Worm (Caenorhabditis elegans) whole organism, L1 larva: ENCODE data around the gene str-225.

Source experiments
- ets-5 ChIP-seq: fragments of 200-800 bp; sonication (Bioruptor generic); IDR thresholded peaks from 2 replicates; pipeline ENCODE4 v1.3.6; 2022; ENCODE audit warnings: missing genetic modification characterization, missing compliant biosample characterization
- nhr-11 ChIP-seq: fragments of 150-350 bp; optimal IDR thresholded peaks from 2 replicates; lab custom pipeline; 2014; ENCODE audit warnings: missing biosample characterization, missing genetic modification characterization
- nhr-12 ChIP-seq: sonication (generic microtip); optimal IDR thresholded peaks from 2 replicates; lab custom pipeline; 2017; ENCODE audit warnings: missing biosample characterization, missing genetic modification characterization
- nhr-90 ChIP-seq: sonication (generic microtip); optimal IDR thresholded peaks from 2 replicates; lab custom pipeline; 2016; ENCODE audit warnings: mild to moderate bottlenecking, missing genetic modification characterization, missing compliant biosample characterization; ENCODE audit not compliant: poor library complexity
- ztf-4 ChIP-seq: fragments of 150-350 bp; optimal IDR thresholded peaks from 2 replicates; lab custom pipeline; 2014; ENCODE audit warnings: missing biosample characterization, missing genetic modification characterization

DNA sequence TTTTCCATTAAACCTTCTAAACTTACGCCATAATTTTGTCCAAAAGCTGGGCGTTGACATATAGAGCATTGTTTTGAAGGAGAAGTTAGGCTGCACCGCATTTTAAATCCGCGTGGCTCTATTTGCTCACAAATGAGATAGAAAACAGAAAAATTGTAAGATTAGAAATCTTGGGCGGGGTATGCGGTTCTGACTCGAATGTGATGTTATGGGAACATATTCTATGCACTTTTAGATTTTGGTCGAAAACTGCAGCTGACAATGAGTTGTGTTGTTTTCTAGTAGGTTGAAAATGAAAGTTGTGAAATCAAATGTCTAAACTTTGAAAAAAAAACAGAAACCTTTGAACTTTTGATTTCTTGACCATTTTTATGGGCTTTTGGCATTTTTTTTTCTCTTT, 35.7 kb downstream of the str-225 start, which contains the start of gene nhr-222:
- TF ChIP-seq nhr-11 (tag; lab: Kevin White, UChicago) = no peak
- no peak for TF ChIP-seq nhr-90
- no peak for TF ChIP-seq nhr-12 (tag; lab: Kevin White, UChicago)
- no peak for TF ChIP-seq ztf-4 (tag; lab: Kevin White, UChicago)
- TF ChIP-seq ets-5 (GFP tag; lab: Robert Waterston, UW) = no peak
